Fruit fly (Drosophila melanogaster) whole organism, prepupa: ENCODE results near the gene Vsx1.

Experiments used
- Blimp-1 ChIP-seq: fragments of 200-800 bp; sonication (Bioruptor generic); optimal IDR thresholded peaks from 3 replicates; lab custom pipeline; 2017; ENCODE audit warnings: missing biosample characterization, missing genetic modification characterization, mild to moderate bottlenecking, moderate library complexity, missing genetic modification reagents
- CG11294 ChIP-seq: fragments of 200-800 bp; sonication (Bioruptor generic); IDR thresholded peaks from 2 replicates; pipeline ENCODE4 v1.3.6; 2022; ENCODE audit warnings: missing biosample characterization, missing genetic modification characterization
- CG11902 ChIP-seq: fragments of 200-800 bp; sonication (Bioruptor generic); optimal IDR thresholded peaks from 3 replicates; lab custom pipeline; 2016; ENCODE audit warnings: missing biosample characterization, missing genetic modification characterization
- CG31627 ChIP-seq: fragments of 200-800 bp; sonication (Bioruptor generic); optimal IDR thresholded peaks from 3 replicates; lab custom pipeline; 2016; ENCODE audit warnings: missing biosample characterization, missing genetic modification characterization
- CG4318 ChIP-seq: fragments of 200-800 bp; sonication (Bioruptor generic); optimal IDR thresholded peaks from 3 replicates; lab custom pipeline; 2017; ENCODE audit warnings: missing biosample characterization, mild to moderate bottlenecking, missing genetic modification characterization
- CG6792 ChIP-seq: fragments of 200-800 bp; sonication (Bioruptor generic); optimal IDR thresholded peaks from 3 replicates; lab custom pipeline; 2016; ENCODE audit warnings: missing biosample characterization, missing genetic modification characterization
- Eip75B ChIP-seq: fragments of 200-800 bp; sonication (Bioruptor generic); optimal IDR thresholded peaks from 3 replicates; lab custom pipeline; 2016; ENCODE audit warnings: missing biosample characterization, missing genetic modification characterization
- Ets21C ChIP-seq: fragments of 200-800 bp; sonication (Bioruptor generic); optimal IDR thresholded peaks from 3 replicates; lab custom pipeline; 2016; ENCODE audit warnings: missing biosample characterization, missing genetic modification characterization
- Hr39 ChIP-seq: fragments of 200-800 bp; sonication (Bioruptor generic); optimal IDR thresholded peaks from 2 replicates; lab custom pipeline; 2016; ENCODE audit warnings: missing biosample characterization, missing genetic modification characterization
- eg ChIP-seq: fragments of 200-800 bp; sonication (Bioruptor generic); IDR thresholded peaks from 3 replicates; pipeline ENCODE4 v1.3.6; 2022; ENCODE audit warnings: missing biosample characterization, missing genetic modification characterization
- fkh ChIP-seq: fragments of 200-800 bp; sonication (Bioruptor generic); optimal IDR thresholded peaks from 3 replicates; lab custom pipeline; 2017; ENCODE audit warnings: missing biosample characterization, mild to moderate bottlenecking, missing genetic modification characterization, moderate library complexity
- net ChIP-seq: fragments of 200-800 bp; sonication (Bioruptor generic); optimal IDR thresholded peaks from 3 replicates; lab custom pipeline; 2016; ENCODE audit warnings: missing biosample characterization, missing genetic modification characterization

dm6 chrX:5661971-5662370 lies 67.9 kb downstream of the Vsx1 start:
- no peak for TF ChIP-seq CG11902 (GFP tag; lab: Kevin White, UChicago)
- no peak for TF ChIP-seq CG31627 (GFP tag; lab: Kevin White, UChicago)
- TF ChIP-seq Ets21C: no peak
- no peak for TF ChIP-seq CG6792 (GFP tag; lab: Kevin White, UChicago)
- no peak for TF ChIP-seq fkh
- TF ChIP-seq net (GFP tag; lab: Kevin White, UChicago): no peak
- TF ChIP-seq CG4318 (GFP tag; lab: Kevin White, UChicago): no peak
- no peak for TF ChIP-seq Hr39
- TF ChIP-seq Blimp-1: no peak
- no peak for TF ChIP-seq Eip75B
- no peak for TF ChIP-seq CG11294 (GFP tag; lab: Robert Waterston, UW)
- no peak for TF ChIP-seq eg
